Fruit fly (Drosophila melanogaster): ENCODE results near the gene hzg.

Gene hzg

dm6 chr3L:15954784-15955427 lies 49.6 kb downstream of the hzg start, which contains the start of the genes Pka-C3 and GXIVsPLA2 (continued):
- TF ChIP-seq pho (GFP tag; optimal IDR thresholded peaks at IDR 0.05) (no peak), dmrt99B (tag; optimal IDR thresholded peaks at IDR 0.05) (no peak), chn (GFP tag; optimal IDR thresholded peaks at IDR 0.05) (no peak), CG18262 (tag; optimal IDR thresholded peaks at IDR 0.05) (peak; percentile 35), CG7786 (GFP tag; optimal IDR thresholded peaks at IDR 0.05) (no peak), Sox100B (GFP tag; optimal IDR thresholded peaks at IDR 0.05) (peak; percentile 24), CG30020 (tag; optimal IDR thresholded peaks at IDR 0.05) (peak; percentile 36), Opbp (GFP tag; IDR thresholded peaks at IDR 0.05; ENCODE audit: partially characterized antibody) (no peak), Dek (tag; optimal IDR thresholded peaks at IDR 0.05) (peak; percentile 25), Scr (GFP tag; IDR thresholded peaks at IDR 0.05; ENCODE audit: partially characterized antibody) (0 out of 2 replicates have a peak, but pooled peaks have one; percentile 34), Dip2 (GFP tag; IDR thresholded peaks at IDR 0.05) (peak; percentile 95), nerfin-1 (tag; optimal IDR thresholded peaks at IDR 0.05) (no peak), tna (GFP tag; IDR thresholded peaks at IDR 0.05; ENCODE audit: partially characterized antibody) (no peak), CG11695 (GFP tag; IDR thresholded peaks at IDR 0.05) (no peak), CG7839 (tag; optimal IDR thresholded peaks at IDR 0.05) (peak; percentile 18), CG14441 (GFP tag; IDR thresholded peaks at IDR 0.05) (no peak), Dref (GFP tag; IDR thresholded peaks at IDR 0.05) (peak; percentile 47), D (optimal IDR thresholded peaks at IDR 0.05) (no peak), D (GFP tag; optimal IDR thresholded peaks at IDR 0.05) (no peak), CG8924 (tag; optimal IDR thresholded peaks at IDR 0.05) (peak; percentile 32), CG8388 (GFP tag; optimal IDR thresholded peaks at IDR 0.05) (peak; percentile 0), CG17328 (GFP tag; IDR thresholded peaks at IDR 0.05) (no peak), sug (tag; optimal IDR thresholded peaks at IDR 0.05) (peak; percentile 27), CG4424 (GFP tag; optimal IDR thresholded peaks at IDR 0.05) (peak; percentile 12), lbe (GFP tag; optimal IDR thresholded peaks at IDR 0.05) (peak; percentile 44), gem (tag; optimal IDR thresholded peaks at IDR 0.05) (peak; percentile 29), CG4617 (GFP tag; optimal IDR thresholded peaks at IDR 0.05; ENCODE audit: borderline replicate concordance) (peak; percentile 33), CG5245 (GFP tag; optimal IDR thresholded peaks at IDR 0.05) (no peak), CG6765 (GFP tag; optimal IDR thresholded peaks at IDR 0.05) (no peak), CG12659 (GFP tag; optimal IDR thresholded peaks at IDR 0.05) (peak; percentile 30), CTCF (GFP tag; optimal IDR thresholded peaks at IDR 0.05) (peak; percentile 95), Hmr (GFP tag; optimal IDR thresholded peaks at IDR 0.05) (peak; percentile 37), CG7928 (GFP tag; optimal IDR thresholded peaks at IDR 0.05) (peak; percentile 3), dm (GFP tag; optimal IDR thresholded peaks at IDR 0.05) (no peak), gfzf (GFP tag; optimal IDR thresholded peaks at IDR 0.05) (peak; percentile 74), pita (GFP tag; optimal IDR thresholded peaks at IDR 0.05) (peak; percentile 29), Dll (GFP tag; IDR thresholded peaks at IDR 0.05; ENCODE audit: partially characterized antibody) (0 out of 4 replicates have a peak, but pooled peaks have one; percentile 18), CG13624 (GFP tag; optimal IDR thresholded peaks at IDR 0.05) (no peak), sob (GFP tag; IDR thresholded peaks at IDR 0.05) (no peak), abd-A (tag; optimal IDR thresholded peaks at IDR 0.05) (peak; percentile 15), Lhr (GFP tag; optimal IDR thresholded peaks at IDR 0.05) (peak; percentile 72), CG18764 (GFP tag; optimal IDR thresholded peaks at IDR 0.05) (peak; percentile 1)
